Fruit fly (Drosophila melanogaster): ENCODE results near the gene CG14302.

- TF ChIP-seq OdsH (GFP tag; optimal IDR thresholded peaks at IDR 0.05) = peak; percentile 43
- TF ChIP-seq cyc (GFP tag; optimal IDR thresholded peaks at IDR 0.05) = peak; percentile 65
- peak; percentile 67 for TF ChIP-seq esn (GFP tag; optimal IDR thresholded peaks at IDR 0.05)
- no peak for TF ChIP-seq CG1621 (tag; optimal IDR thresholded peaks at IDR 0.05)
- no peak for TF ChIP-seq Sox15 (GFP tag; optimal IDR thresholded peaks at IDR 0.05)
Observed at dm6 chr3R:18743270-18743922, 10.9 kb downstream of the CG14302 start, which contains the start of gene Mekk1.

Data from whole organism, prepupa.